Fruit fly (Drosophila melanogaster): ENCODE measurements around the gene CG44261.
A peak's percentile ranks its signal among the peaks of the same experiment; 100 is the strongest.

DNA sequence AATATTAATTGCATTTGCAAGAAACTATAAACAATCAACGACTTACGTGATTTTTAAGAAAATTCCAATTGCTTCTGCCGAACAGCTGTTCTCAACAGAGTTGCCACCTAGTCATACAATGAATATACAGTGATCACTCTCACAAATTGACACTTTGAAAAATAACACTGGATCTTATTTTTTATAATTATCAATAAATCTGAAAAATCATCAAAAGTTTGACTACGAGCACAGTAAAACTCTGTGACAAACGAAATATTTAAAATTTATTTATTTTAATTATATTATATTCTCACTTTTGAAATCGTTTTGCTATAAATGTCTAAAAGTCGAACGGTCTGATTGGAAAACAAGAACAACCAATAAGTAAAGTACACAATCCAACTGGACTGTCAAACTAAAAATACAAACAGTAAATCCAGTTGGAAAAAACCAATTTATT is 8.0 kb downstream of the CG44261 start, which contains the start of gene CG34117:
- TF ChIP-seq OdsH (GFP tag; optimal IDR thresholded peaks at IDR 0.05): peak; percentile 79
- peak; percentile 76 for TF ChIP-seq Hr4 (GFP tag; optimal IDR thresholded peaks at IDR 0.05)
- peak; percentile 17 for TF ChIP-seq CG6854 (GFP tag; optimal IDR thresholded peaks at IDR 0.05)
- no peak for TF ChIP-seq Hr38 (GFP tag; optimal IDR thresholded peaks at IDR 0.05)
- TF ChIP-seq CG8632 (GFP tag; optimal IDR thresholded peaks at IDR 0.05): peak; percentile 76
- no peak for TF ChIP-seq CG6276 (GFP tag; optimal IDR thresholded peaks at IDR 0.05)
- TF ChIP-seq CG32006 (GFP tag; optimal IDR thresholded peaks at IDR 0.05): peak; percentile 61
- TF ChIP-seq Sox15 (GFP tag; optimal IDR thresholded peaks at IDR 0.05): peak; percentile 42
